Worm (Caenorhabditis elegans) whole organism, L3 larva: Measurements from ENCODE around the gene srbc-37.
A peak's percentile ranks its signal among the peaks of the same experiment; 100 is the strongest.

ENCODE experiments used
- ZK546.5 ChIP-seq: sonication (generic microtip); optimal IDR thresholded peaks from 2 replicates; lab custom pipeline; 2017; ENCODE audit warnings: missing biosample characterization, missing genetic modification characterization
- ceh-28 ChIP-seq: fragments of 150-350 bp; optimal IDR thresholded peaks from 2 replicates; lab custom pipeline; 2014; ENCODE audit warnings: missing biosample characterization, missing genetic modification reagents, missing genetic modification characterization
- ceh-82 ChIP-seq: fragments of 150-350 bp; optimal IDR thresholded peaks from 2 replicates; lab custom pipeline; 2014; ENCODE audit warnings: missing biosample characterization, missing genetic modification characterization
- ceh-9 ChIP-seq: sonication (generic microtip); optimal IDR thresholded peaks from 2 replicates; lab custom pipeline; 2018; ENCODE audit warnings: missing biosample characterization, missing genetic modification characterization
- egl-5 ChIP-seq: fragments of 150-350 bp; optimal IDR thresholded peaks from 2 replicates; lab custom pipeline; 2017; ENCODE audit warnings: missing biosample characterization, missing genetic modification reagents, missing genetic modification characterization, inconsistent platforms
- elt-2 ChIP-seq: sonication (generic microtip); optimal IDR thresholded peaks from 2 replicates; lab custom pipeline; 2016; ENCODE audit warnings: missing genetic modification reagents, mild to moderate bottlenecking, missing genetic modification characterization, missing compliant biosample characterization
- elt-3 ChIP-seq, 3 experiments: fragments of 150-350 bp in 1 of 3; sonication (generic microtip) in 2 of 3; optimal IDR thresholded peaks; 2 replicates in 2 of 3; 4 replicates in 1 of 3; lab custom pipeline; 2014 to 2017; ENCODE audit warnings: missing biosample characterization in 3 of 3, missing genetic modification characterization in 3 of 3
- eor-1 ChIP-seq, 2 experiments: fragments of 150-350 bp; optimal IDR thresholded peaks; 2 replicates each; lab custom pipeline; 2014 to 2018; ENCODE audit warnings: missing biosample characterization in 2 of 2, missing genetic modification characterization in 2 of 2
- fkh-10 ChIP-seq: sonication (generic microtip); optimal IDR thresholded peaks from 2 replicates; lab custom pipeline; 2017; ENCODE audit warnings: missing biosample characterization, missing genetic modification reagents, missing genetic modification characterization
- fkh-2 ChIP-seq: fragments of 150-350 bp; optimal IDR thresholded peaks from 2 replicates; lab custom pipeline; 2014; ENCODE audit warnings: missing biosample characterization, missing genetic modification reagents, missing genetic modification characterization
- hmg-11 ChIP-seq: sonication (generic microtip); optimal IDR thresholded peaks from 2 replicates; lab custom pipeline; 2016; ENCODE audit warnings: missing genetic modification characterization, missing compliant biosample characterization
- lin-15B ChIP-seq: fragments of 150-350 bp; optimal IDR thresholded peaks from 2 replicates; lab custom pipeline; 2014; ENCODE audit warnings: missing biosample characterization, missing genetic modification characterization
- lin-39 ChIP-seq: fragments of 150-350 bp; optimal IDR thresholded peaks from 2 replicates; lab custom pipeline; 2018; ENCODE audit warnings: missing biosample characterization, missing genetic modification reagents, missing genetic modification characterization
- lsy-12 ChIP-seq: sonication (generic microtip); optimal IDR thresholded peaks from 2 replicates; lab custom pipeline; 2016; ENCODE audit warnings: mild to moderate bottlenecking, missing genetic modification characterization, missing compliant biosample characterization
- mdl-1 ChIP-seq: fragments of 150-350 bp; optimal IDR thresholded peaks from 2 replicates; lab custom pipeline; 2014; ENCODE audit warnings: missing biosample characterization, missing genetic modification characterization
- mml-1 ChIP-seq: fragments of 150-350 bp; sonication (generic microtip); optimal IDR thresholded peaks from 3 replicates; lab custom pipeline; 2014; ENCODE audit warnings: missing biosample characterization, missing genetic modification characterization
- nfya-1 ChIP-seq: sonication (generic microtip); optimal IDR thresholded peaks from 2 replicates; lab custom pipeline; 2017; ENCODE audit warnings: missing genetic modification characterization, mild to moderate bottlenecking, missing compliant biosample characterization, antibody characterized with exemption, moderate library complexity; ENCODE audit not compliant: insufficient read depth
- nhr-12 ChIP-seq: fragments of 150-350 bp; optimal IDR thresholded peaks from 2 replicates; lab custom pipeline; 2014; ENCODE audit warnings: missing biosample characterization, missing genetic modification characterization
- nhr-23 ChIP-seq: fragments of 150-350 bp; optimal IDR thresholded peaks from 2 replicates; lab custom pipeline; 2014; ENCODE audit warnings: missing biosample characterization, missing genetic modification reagents, missing genetic modification characterization
- nhr-237 ChIP-seq: fragments of 150-350 bp; optimal IDR thresholded peaks from 2 replicates; lab custom pipeline; 2014; ENCODE audit warnings: missing biosample characterization, missing genetic modification characterization
- nhr-25 ChIP-seq: sonication (generic microtip); optimal IDR thresholded peaks from 2 replicates; lab custom pipeline; 2017; ENCODE audit warnings: missing biosample characterization, missing genetic modification characterization
- nhr-28 ChIP-seq: fragments of 150-350 bp; optimal IDR thresholded peaks from 2 replicates; lab custom pipeline; 2014; ENCODE audit warnings: missing biosample characterization, missing genetic modification characterization
- nhr-43 ChIP-seq: sonication (generic microtip); optimal IDR thresholded peaks from 2 replicates; lab custom pipeline; 2016; ENCODE audit warnings: mild to moderate bottlenecking, missing genetic modification characterization, missing compliant biosample characterization; ENCODE audit not compliant: poor library complexity, severe bottlenecking
- nhr-77 ChIP-seq: fragments of 150-350 bp; optimal IDR thresholded peaks from 2 replicates; lab custom pipeline; 2014; ENCODE audit warnings: missing biosample characterization, missing genetic modification characterization
- pqm-1 ChIP-seq: fragments of 150-350 bp; optimal IDR thresholded peaks from 2 replicates; lab custom pipeline; 2017; ENCODE audit warnings: missing biosample characterization, missing genetic modification characterization, inconsistent platforms
- skn-1 ChIP-seq: fragments of 150-350 bp; optimal IDR thresholded peaks from 2 replicates; lab custom pipeline; 2014; ENCODE audit warnings: missing biosample characterization, missing genetic modification characterization
- snpc-4 ChIP-seq: fragments of 150-350 bp; optimal IDR thresholded peaks from 2 replicates; lab custom pipeline; 2014; ENCODE audit warnings: missing biosample characterization, missing genetic modification characterization
- unc-39 ChIP-seq: sonication (generic microtip); optimal IDR thresholded peaks from 4 replicates; lab custom pipeline; 2017; ENCODE audit warnings: missing biosample characterization, missing genetic modification characterization
- unc-62 ChIP-seq: fragments of 150-350 bp; sonication (generic microtip); optimal IDR thresholded peaks from 4 replicates; lab custom pipeline; 2014; ENCODE audit warnings: missing biosample characterization, missing genetic modification reagents, missing genetic modification characterization
- zag-1 ChIP-seq: fragments of 150-350 bp; optimal IDR thresholded peaks from 2 replicates; lab custom pipeline; 2014; ENCODE audit warnings: missing biosample characterization, missing genetic modification characterization
- ztf-11 ChIP-seq: fragments of 150-350 bp; optimal IDR thresholded peaks from 2 replicates; lab custom pipeline; 2014; ENCODE audit warnings: missing biosample characterization, missing genetic modification characterization

Gene srbc-37

DNA sequence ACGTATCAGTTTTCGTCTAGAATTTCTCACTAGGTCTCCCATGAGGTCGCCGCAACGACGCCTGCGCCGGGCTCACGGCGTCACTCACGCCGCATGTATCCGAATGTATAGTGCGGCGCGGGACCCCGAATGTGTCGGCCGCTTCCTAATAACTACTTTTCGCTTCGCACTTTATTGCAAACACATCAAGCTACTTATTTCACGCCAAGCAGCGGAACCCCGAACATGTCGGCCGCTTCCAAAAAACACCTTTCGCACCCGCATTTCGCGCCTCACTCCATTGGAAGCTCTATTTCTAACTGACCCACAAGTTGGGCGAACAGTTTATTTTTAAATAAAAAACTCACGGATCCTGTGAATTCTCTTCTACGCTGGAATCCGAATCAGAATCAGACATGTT, 26.3 kb upstream of the srbc-37 start:
- no peak for TF ChIP-seq ztf-11 (tag; lab: Kevin White, UChicago)
- TF ChIP-seq lin-39 (tag; lab: Kevin White, UChicago) = no peak
- TF ChIP-seq ZK546.5 (tag; lab: Kevin White, UChicago) = no peak
- TF ChIP-seq lsy-12 (tag; lab: Kevin White, UChicago) = no peak
- no peak for TF ChIP-seq fkh-10 (GFP tag; lab: Kevin White, UChicago)
- peak; percentile 24 for TF ChIP-seq snpc-4 (tag; lab: Kevin White, UChicago)
- TF ChIP-seq, all 47 proteins: peak for 1

DNA sequence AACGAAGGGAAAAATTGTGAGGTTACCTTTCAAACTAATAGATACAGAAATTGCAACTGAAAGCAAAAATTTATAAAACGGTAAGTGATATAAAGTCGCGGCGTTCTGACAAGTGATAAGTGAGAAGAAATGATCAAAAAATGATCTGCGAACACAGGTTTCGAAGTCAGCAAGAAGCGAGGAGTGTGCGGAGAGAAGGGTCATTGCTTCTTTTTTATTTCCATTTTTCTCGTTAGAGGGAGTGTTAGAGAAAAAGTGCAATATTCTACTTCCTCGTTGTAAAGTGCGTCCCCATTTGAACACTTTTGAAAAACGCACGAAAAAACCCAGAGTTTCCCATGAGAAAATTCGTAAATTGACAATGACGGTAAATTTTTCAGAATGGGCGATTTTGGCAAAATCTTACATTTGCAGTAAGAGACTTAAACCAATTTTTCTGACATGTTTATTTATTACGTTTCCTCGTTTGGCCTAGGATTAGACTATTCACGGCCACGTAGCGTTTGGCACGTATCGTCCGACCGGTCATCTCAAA, 25.7 kb upstream of the srbc-37 start, which contains the start of the genes fbxa-72 and srx-21:
TSS of gene fbxa-72 (minus strand) at position 204 of the 535 bp plus-strand sequence.
TSS of gene srx-21 (plus strand) at position 485 of the 535 bp plus-strand sequence.
- no peak for TF ChIP-seq elt-3 (tag; optimal IDR thresholded peaks at IDR 0.05; lab: Kevin White, UChicago)
- TF ChIP-seq elt-2 = peak; percentile 28
- TF ChIP-seq nhr-43 (tag; lab: Kevin White, UChicago) = peak; percentile 60
- peak; percentile 62 for TF ChIP-seq nhr-23 (tag; lab: Kevin White, UChicago)
- TF ChIP-seq ceh-28 (tag; lab: Kevin White, UChicago) = peak; percentile 30
- no peak for TF ChIP-seq ceh-82 (tag; lab: Kevin White, UChicago)
- TF ChIP-seq snpc-4 (tag; lab: Kevin White, UChicago) = peak; percentile 12
- TF ChIP-seq lin-15B (tag; lab: Kevin White, UChicago) = peak; percentile 21
- TF ChIP-seq egl-5 (tag; lab: Kevin White, UChicago) = no peak
- TF ChIP-seq lin-39 (tag; lab: Kevin White, UChicago) = no peak
- TF ChIP-seq nhr-12 (tag; lab: Kevin White, UChicago) = no peak
- peak; percentile 36 for TF ChIP-seq nhr-25
- no peak for TF ChIP-seq ZK546.5 (tag; lab: Kevin White, UChicago)

- TF ChIP-seq snpc-4 (tag; lab: Kevin White, UChicago) (no peak), nhr-43 (tag; lab: Kevin White, UChicago) (no peak), ceh-82 (tag; lab: Kevin White, UChicago) (no peak), lin-15B (tag; lab: Kevin White, UChicago) (no peak), mml-1 (tag; lab: Kevin White, UChicago) (no peak), mdl-1 (tag; lab: Kevin White, UChicago) (no peak)
Observed at ce11 chrV:679663-680062, 22.7 kb upstream of the srbc-37 start, which contains the start of gene srx-22. srx-22 (plus strand) TSS chrV:679963.

- TF ChIP-seq elt-2 = no peak
- TF ChIP-seq nhr-23 (tag; lab: Kevin White, UChicago) = no peak
- no peak for TF ChIP-seq nhr-77 (tag; lab: Kevin White, UChicago)
- no peak for TF ChIP-seq mdl-1 (tag; lab: Kevin White, UChicago)
- TF ChIP-seq ceh-9 = no peak
- TF ChIP-seq zag-1 = no peak
- no peak for TF ChIP-seq mml-1 (tag; lab: Kevin White, UChicago)
- no peak for TF ChIP-seq fkh-2 (tag; lab: Kevin White, UChicago)
- no peak for TF ChIP-seq nhr-28 (tag; lab: Kevin White, UChicago)
- no peak for TF ChIP-seq unc-62 (GFP tag; lab: Kevin White, UChicago)
- no peak for TF ChIP-seq lsy-12 (tag; lab: Kevin White, UChicago)
- TF ChIP-seq nhr-237 = no peak
- TF ChIP-seq hmg-11 (tag; lab: Kevin White, UChicago) = no peak
- TF ChIP-seq ceh-82 (tag; lab: Kevin White, UChicago) = no peak
- no peak for TF ChIP-seq eor-1 (tag; optimal IDR thresholded peaks at IDR 0.05; lab: Kevin White, UChicago)
- TF ChIP-seq skn-1 = no peak
- TF ChIP-seq nfya-1 (tag; lab: Kevin White, UChicago) = no peak
Observed at ce11 chrV:682031-682430, 20.3 kb upstream of the srbc-37 start, which contains the start of gene srx-23. srx-23 (plus strand) TSS chrV:682331.

ce11 chrV:683858-684257, 18.5 kb upstream of the srbc-37 start, which contains the start of gene F31F4.1:
F31F4.1 (plus strand) TSS chrV:684060.
- TF ChIP-seq unc-39 (tag; lab: Kevin White, UChicago) (no peak), pqm-1 (peak; percentile 44), elt-2 (peak; percentile 66)
